Worm (Caenorhabditis elegans) whole organism, L4 larva: ENCODE data around the gene H04J21.1.

ENCODE experiments used
- F26F4.8 ChIP-seq: fragments of 200-800 bp; sonication (Bioruptor generic); conservative IDR thresholded peaks from 2 replicates; pipeline ENCODE4 v1.3.6; 2022; ENCODE audit warnings: missing genetic modification characterization, missing compliant biosample characterization
- F44E2.7 ChIP-seq: fragments of 200-800 bp; sonication (Bioruptor generic); IDR thresholded peaks from 2 replicates; pipeline ENCODE4 v2.1.2; 2022; ENCODE audit warnings: missing genetic modification characterization, missing compliant biosample characterization
- F49E8.2 ChIP-seq: sonication (generic microtip); optimal IDR thresholded peaks from 2 replicates; lab custom pipeline; 2016; ENCODE audit warnings: missing compliant biosample characterization, mild to moderate bottlenecking, missing genetic modification characterization, borderline replicate concordance
- R02D3.7 ChIP-seq: fragments of 150-350 bp; sonication (generic microtip); optimal IDR thresholded peaks from 3 replicates; lab custom pipeline; 2014; ENCODE audit warnings: missing biosample characterization, missing genetic modification characterization
- T20F7.1 ChIP-seq: fragments of 200-800 bp; sonication (Bioruptor generic); optimal IDR thresholded peaks from 2 replicates; lab custom pipeline; 2018; ENCODE audit warnings: mild to moderate bottlenecking, missing genetic modification characterization, missing compliant biosample characterization
- ZK546.5 ChIP-seq, 2 experiments: sonication (generic microtip); optimal IDR thresholded peaks; 2 replicates each; lab custom pipeline; 2017; ENCODE audit warnings: missing biosample characterization in 2 of 2, missing genetic modification characterization in 2 of 2
- aha-1 ChIP-seq: fragments of 150-350 bp; peaks from one replicate; lab custom pipeline; 2014; ENCODE audit warnings: missing biosample characterization, missing genetic modification characterization
- ceh-28 ChIP-seq: fragments of 150-350 bp; optimal IDR thresholded peaks from 2 replicates; lab custom pipeline; 2014; ENCODE audit warnings: missing biosample characterization, missing genetic modification reagents, missing genetic modification characterization
- ceh-44 ChIP-seq: fragments of 200-800 bp; sonication (Bioruptor generic); IDR thresholded peaks from 2 replicates; pipeline ENCODE4 v1.3.6; 2022; ENCODE audit warnings: missing genetic modification reagents, missing genetic modification characterization, missing compliant biosample characterization
- ces-1 ChIP-seq: fragments of 150-350 bp; sonication (generic microtip); optimal IDR thresholded peaks from 4 replicates; lab custom pipeline; 2014; ENCODE audit warnings: missing biosample characterization, missing genetic modification reagents, missing genetic modification characterization
- cey-2 ChIP-seq: sonication (generic microtip); optimal IDR thresholded peaks from 3 replicates; lab custom pipeline; 2017; ENCODE audit warnings: missing genetic modification characterization, mild to moderate bottlenecking, missing compliant biosample characterization, antibody characterized with exemption, borderline replicate concordance; ENCODE audit not compliant: insufficient read depth
- daf-12 ChIP-seq: fragments of 150-350 bp; optimal IDR thresholded peaks from 2 replicates; lab custom pipeline; 2014; ENCODE audit warnings: missing biosample characterization, missing genetic modification reagents, missing genetic modification characterization
- dmd-8 ChIP-seq: fragments of 200-800 bp; sonication (Bioruptor generic); IDR thresholded peaks from 2 replicates; pipeline ENCODE4 v1.3.6; 2022; ENCODE audit warnings: missing genetic modification characterization, missing compliant biosample characterization
- duxl-1 ChIP-seq: sonication (generic microtip); optimal IDR thresholded peaks from 2 replicates; lab custom pipeline; 2016; ENCODE audit warnings: mild to moderate bottlenecking, missing genetic modification characterization, moderate library complexity, missing compliant biosample characterization; ENCODE audit not compliant: poor library complexity
- egl-43 ChIP-seq: fragments of 200-800 bp; sonication (Bioruptor generic); IDR thresholded peaks from 2 replicates; pipeline ENCODE4 v1.3.6; 2022; ENCODE audit warnings: missing genetic modification reagents, missing genetic modification characterization, missing compliant biosample characterization
- fkh-10 ChIP-seq: fragments of 150-350 bp; optimal IDR thresholded peaks from 2 replicates; lab custom pipeline; 2014; ENCODE audit warnings: missing biosample characterization, missing genetic modification reagents, missing genetic modification characterization
- hif-1 ChIP-seq, 2 experiments: sonication (generic microtip); optimal IDR thresholded peaks; 2 replicates each; lab custom pipeline; 2016 to 2017; ENCODE audit warnings: missing compliant biosample characterization in 2 of 2, missing genetic modification characterization in 2 of 2, missing genetic modification reagents in 2 of 2, missing genotype in 2 of 2, mild to moderate bottlenecking in 1 of 2
- lim-7 ChIP-seq: fragments of 200-800 bp; sonication (Bioruptor generic); IDR thresholded peaks from 2 replicates; pipeline ENCODE4 v1.3.6; 2022; ENCODE audit warnings: missing genetic modification characterization, missing compliant biosample characterization
- lin-38 ChIP-seq: fragments of 200-800 bp; sonication (Bioruptor generic); IDR thresholded peaks from 2 replicates; pipeline ENCODE4 v1.3.6; 2022; ENCODE audit warnings: missing genetic modification reagents, missing genetic modification characterization, missing compliant biosample characterization
- lsy-2 ChIP-seq, 2 experiments: fragments of 150-350 bp in 1 of 2; sonication (generic microtip) in 1 of 2; optimal IDR thresholded peaks; 2 replicates each; lab custom pipeline; 2014 to 2017; ENCODE audit warnings: missing biosample characterization in 2 of 2, missing genetic modification characterization in 2 of 2
- madf-9 ChIP-seq: fragments of 200-800 bp; sonication (Bioruptor generic); conservative IDR thresholded peaks from 2 replicates; pipeline ENCODE4 v1.3.6; 2022; ENCODE audit warnings: missing genetic modification reagents, missing genetic modification characterization, missing compliant biosample characterization
- mdl-1 ChIP-seq, 2 experiments: fragments of 150-350 bp in 1 of 2; sonication (generic microtip) in 1 of 2; optimal IDR thresholded peaks; 2 replicates each; lab custom pipeline; 2014 to 2017; ENCODE audit warnings: missing biosample characterization in 2 of 2, missing genetic modification characterization in 2 of 2
- mxl-2 ChIP-seq: fragments of 200-800 bp; sonication (Bioruptor generic); conservative IDR thresholded peaks from 2 replicates; pipeline ENCODE4 v1.3.6; 2022; ENCODE audit warnings: missing genetic modification reagents, missing genetic modification characterization, missing compliant biosample characterization
- mxl-3 ChIP-seq: fragments of 200-800 bp; sonication (Bioruptor generic); optimal IDR thresholded peaks from 2 replicates; lab custom pipeline; 2018; ENCODE audit warnings: mild to moderate bottlenecking, missing genetic modification characterization, missing compliant biosample characterization
- nhr-10 ChIP-seq: fragments of 150-350 bp; optimal IDR thresholded peaks from 2 replicates; lab custom pipeline; 2014; ENCODE audit warnings: missing biosample characterization, missing genetic modification characterization
- nhr-111 ChIP-seq: fragments of 200-800 bp; sonication (Bioruptor generic); optimal IDR thresholded peaks from 2 replicates; lab custom pipeline; 2018; ENCODE audit warnings: mild to moderate bottlenecking, missing genetic modification characterization, missing compliant biosample characterization
- nhr-237 ChIP-seq: sonication (generic microtip); optimal IDR thresholded peaks from 2 replicates; lab custom pipeline; 2017; ENCODE audit warnings: missing biosample characterization, missing genetic modification characterization
- nhr-28 ChIP-seq: fragments of 150-350 bp; optimal IDR thresholded peaks from 2 replicates; lab custom pipeline; 2014; ENCODE audit warnings: missing biosample characterization, missing genetic modification characterization
- nhr-41 ChIP-seq: fragments of 200-800 bp; sonication (Bioruptor generic); IDR thresholded peaks from 2 replicates; pipeline ENCODE4 v1.3.6; 2022; ENCODE audit warnings: missing genetic modification reagents, missing genetic modification characterization, missing compliant biosample characterization
- nhr-42 ChIP-seq: fragments of 200-800 bp; sonication (Bioruptor generic); IDR thresholded peaks from 2 replicates; pipeline ENCODE4 v1.3.6; 2022; ENCODE audit warnings: missing genetic modification characterization, missing compliant biosample characterization
- nhr-6 ChIP-seq: fragments of 150-350 bp; optimal IDR thresholded peaks from 2 replicates; lab custom pipeline; 2014; ENCODE audit warnings: missing biosample characterization, missing genetic modification characterization
- pha-4 ChIP-seq, 2 experiments: fragments of 150-350 bp in 1 of 2; fragments of 200-800 bp in 1 of 2; sonication (Bioruptor generic) in 1 of 2; IDR thresholded peaks in 1 of 2; optimal IDR thresholded peaks in 1 of 2; 2 replicates each; pipeline versions ENCODE4 v1.3.6 to Lab custom; 2014 to 2022; ENCODE audit warnings: missing genetic modification characterization in 2 of 2, missing genetic modification reagents in 2 of 2, missing biosample characterization in 1 of 2, missing compliant biosample characterization in 1 of 2
- php-3 ChIP-seq: fragments of 200-800 bp; sonication (Bioruptor generic); IDR thresholded peaks from 2 replicates; pipeline ENCODE4 v1.3.6; 2022; ENCODE audit warnings: missing genetic modification reagents, missing genetic modification characterization, missing compliant biosample characterization
- rbr-2 ChIP-seq: sonication (generic microtip); optimal IDR thresholded peaks from 2 replicates; lab custom pipeline; 2016; ENCODE audit warnings: missing genotype, missing genetic modification characterization, missing compliant biosample characterization
- saeg-2 ChIP-seq: fragments of 200-800 bp; sonication (Bioruptor generic); IDR thresholded peaks from 2 replicates; pipeline ENCODE4 v1.3.6; 2022; ENCODE audit warnings: missing genetic modification reagents, missing genetic modification characterization, missing compliant biosample characterization
- spr-1 ChIP-seq: sonication (generic microtip); optimal IDR thresholded peaks from 2 replicates; lab custom pipeline; 2016; ENCODE audit warnings: mild to moderate bottlenecking, missing genetic modification characterization, missing compliant biosample characterization
- spr-3 ChIP-seq: fragments of 200-800 bp; sonication (Bioruptor generic); optimal IDR thresholded peaks from 2 replicates; lab custom pipeline; 2018; ENCODE audit warnings: mild to moderate bottlenecking, missing genetic modification characterization, missing compliant biosample characterization
- tag-97 ChIP-seq: fragments of 200-800 bp; sonication (Bioruptor generic); IDR thresholded peaks from 2 replicates; pipeline ENCODE4 v1.3.6; 2022; ENCODE audit warnings: missing genetic modification characterization, missing compliant biosample characterization
- unc-62 ChIP-seq, 3 experiments: fragments of 150-350 bp in 1 of 3; sonication (generic microtip); optimal IDR thresholded peaks in 2 of 3; peaks in 1 of 3; 1 replicate in 1 of 3; 2 replicates in 2 of 3; lab custom pipeline; 2014 to 2017; ENCODE audit warnings: missing biosample characterization in 3 of 3, missing genetic modification characterization in 3 of 3, missing genetic modification reagents in 3 of 3, missing genotype in 1 of 3
- zip-11 ChIP-seq: fragments of 200-800 bp; sonication (Bioruptor generic); IDR thresholded peaks from 2 replicates; pipeline ENCODE4 v1.3.6; 2022; ENCODE audit warnings: missing genetic modification characterization, missing compliant biosample characterization

Gene H04J21.1

ce11 chrIII:2371864-2372263, at the start of gene H04J21.1:
Gene H04J21.1 (minus strand): TSS chrIII:2371964.
- no peak for TF ChIP-seq lsy-2 (tag; optimal IDR thresholded peaks at IDR 0.05; lab: Kevin White, UChicago)
- no peak for TF ChIP-seq php-3 (GFP tag; lab: Robert Waterston, UW)
- TF ChIP-seq aha-1 (tag; lab: Kevin White, UChicago), result peak; percentile 11
- TF ChIP-seq, all 104 proteins: peak for 1

- peak in 1 of 2 experiments; percentile 12 for TF ChIP-seq unc-62 (GFP tag; optimal IDR thresholded peaks at IDR 0.05 in 1 of 2; lab: Kevin White, UChicago)
- no peak for TF ChIP-seq unc-62 (tag; optimal IDR thresholded peaks at IDR 0.05; lab: Kevin White, UChicago)
- no peak for TF ChIP-seq nhr-28 (tag; lab: Kevin White, UChicago)
- no peak for TF ChIP-seq zip-11 (GFP tag; lab: Robert Waterston, UW)
- peak; percentile 60; the same call in 1 of the 2 replicates for TF ChIP-seq egl-43 (GFP tag; lab: Robert Waterston, UW)
- TF ChIP-seq rbr-2, result no peak
- TF ChIP-seq nhr-41, result no peak
- no peak for TF ChIP-seq duxl-1 (tag; lab: Kevin White, UChicago)
- TF ChIP-seq aha-1 (tag; lab: Kevin White, UChicago), result peak; percentile 53
Observed at ce11 chrIII:2421226-2421625, 49.5 kb upstream of the H04J21.1 start.

ce11 chrIII:2419504-2419903, 47.7 kb upstream of the H04J21.1 start:
- TF ChIP-seq R02D3.7 (tag; lab: Kevin White, UChicago), result no peak
- no peak for TF ChIP-seq T20F7.1 (GFP tag; lab: Kevin White, UChicago)
- TF ChIP-seq F44E2.7, result 0 out of 2 replicates have a peak, but pooled peaks have one; percentile 60
- peak; percentile 90 for TF ChIP-seq ceh-28 (tag; lab: Kevin White, UChicago)
- TF ChIP-seq dmd-8 (GFP tag; lab: Robert Waterston, UW), result no peak
- TF ChIP-seq lin-38 (GFP tag; lab: Robert Waterston, UW), result peak; percentile 8

ce11 chrIII:2418981-2419380, 47.2 kb upstream of the H04J21.1 start:
- TF ChIP-seq aha-1 (tag; lab: Kevin White, UChicago), result peak; percentile 76
- no peak for TF ChIP-seq duxl-1 (tag; lab: Kevin White, UChicago)

ce11 chrIII:2418159-2418658, 46.4 kb upstream of the H04J21.1 start, which contains the start of the genes W04B5.5 and W04B5.3:
Gene W04B5.5 (minus strand): TSS chrIII:2418209.
Gene W04B5.3 (plus strand): TSS chrIII:2418514.
- TF ChIP-seq nhr-28 (tag; lab: Kevin White, UChicago), result peak; percentile 39
- no peak for TF ChIP-seq fkh-10 (GFP tag; lab: Kevin White, UChicago)
- no peak for TF ChIP-seq R02D3.7 (tag; lab: Kevin White, UChicago)
- no peak for TF ChIP-seq daf-12 (tag; lab: Kevin White, UChicago)
- TF ChIP-seq ZK546.5 (tag; optimal IDR thresholded peaks at IDR 0.05; lab: Kevin White, UChicago), result no peak
- TF ChIP-seq mxl-2 (GFP tag; lab: Robert Waterston, UW), result no peak
- TF ChIP-seq nhr-237 (tag; lab: Kevin White, UChicago), result no peak
- TF ChIP-seq F26F4.8 (GFP tag; lab: Robert Waterston, UW), result no peak
- TF ChIP-seq nhr-42 (GFP tag; lab: Robert Waterston, UW), result no peak
- TF ChIP-seq hif-1 (tag; optimal IDR thresholded peaks at IDR 0.05; lab: Kevin White, UChicago), result no peak
- TF ChIP-seq mxl-3, result peak; percentile 20
- TF ChIP-seq zip-11 (GFP tag; lab: Robert Waterston, UW), result no peak
- no peak for TF ChIP-seq spr-1 (tag; lab: Kevin White, UChicago)
- TF ChIP-seq madf-9 (GFP tag; lab: Robert Waterston, UW), result no peak
- TF ChIP-seq cey-2, result no peak
- TF ChIP-seq lim-7 (GFP tag; lab: Robert Waterston, UW), result no peak
- no peak for TF ChIP-seq spr-3
- TF ChIP-seq F49E8.2 (tag; lab: Kevin White, UChicago), result no peak
- TF ChIP-seq nhr-6 (tag; lab: Kevin White, UChicago), result peak; percentile 9
- TF ChIP-seq dmd-8 (GFP tag; lab: Robert Waterston, UW), result no peak
- no peak for TF ChIP-seq nhr-10
- peak; percentile 65 for TF ChIP-seq lin-38 (GFP tag; lab: Robert Waterston, UW)
- no peak for TF ChIP-seq tag-97 (GFP tag; lab: Robert Waterston, UW)
- TF ChIP-seq unc-62 (GFP tag; optimal IDR thresholded peaks at IDR 0.05 in 1 of 2; lab: Kevin White, UChicago), result peak in 1 of 2 experiments; percentile 63
- TF ChIP-seq unc-62 (tag; optimal IDR thresholded peaks at IDR 0.05; lab: Kevin White, UChicago), result no peak
- TF ChIP-seq nhr-111 (GFP tag; lab: Kevin White, UChicago), result no peak
- peak; percentile 60 for TF ChIP-seq pha-4 (GFP tag; IDR thresholded peaks at IDR 0.05; lab: Robert Waterston, UW)
- TF ChIP-seq pha-4 (tag; optimal IDR thresholded peaks at IDR 0.05; lab: Kevin White, UChicago), result no peak
- no peak for TF ChIP-seq ceh-44 (GFP tag; lab: Robert Waterston, UW)
- TF ChIP-seq mdl-1 (tag; optimal IDR thresholded peaks at IDR 0.05; lab: Kevin White, UChicago), result peak in 1 of 2 experiments; percentile 51
- TF ChIP-seq saeg-2 (GFP tag; lab: Robert Waterston, UW), result no peak
- no peak for TF ChIP-seq ces-1
